Worm (Caenorhabditis elegans): ENCODE results near the gene nhr-138.

DNA sequence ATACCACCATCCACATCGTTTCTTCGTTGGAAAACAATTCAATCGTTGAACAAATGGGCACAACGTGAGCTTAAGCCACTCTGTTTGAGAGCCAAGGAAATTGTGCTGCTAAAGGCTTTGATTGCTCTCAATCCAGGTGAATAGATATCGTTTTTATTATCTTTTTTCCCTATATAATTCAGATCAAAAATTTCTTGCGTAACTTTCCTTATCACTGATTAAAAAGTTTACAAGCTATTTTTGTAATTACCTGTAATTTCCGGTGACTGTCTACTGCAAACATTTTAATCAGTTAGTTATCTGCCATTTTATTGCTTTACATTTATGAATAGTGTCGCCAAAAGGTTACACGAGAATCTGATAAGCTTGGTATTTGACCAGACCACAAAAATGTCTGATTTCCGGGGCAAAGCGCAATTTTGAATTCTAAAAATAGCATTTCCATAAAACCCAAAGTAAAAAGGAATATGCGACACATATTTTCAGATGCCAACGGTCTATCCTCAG lies 37.7 kb downstream of the nhr-138 start:
- no peak for TF ChIP-seq nhr-102 (tag; optimal IDR thresholded peaks at IDR 0.05)
- TF ChIP-seq aly-2 (tag; optimal IDR thresholded peaks at IDR 0.05) = no peak

All from whole organism, L4 larva.